Worm (Caenorhabditis elegans) whole organism, young adult: ENCODE results near the gene D1086.12.

ENCODE experiments used
- C17E4.6 ChIP-seq: fragments of 200-800 bp; sonication (Bioruptor generic); IDR thresholded peaks from 2 replicates; pipeline ENCODE4 v1.3.6; 2022; ENCODE audit warnings: missing genetic modification reagents, missing genetic modification characterization, missing compliant biosample characterization
- F52B5.7 ChIP-seq: sonication (generic microtip); optimal IDR thresholded peaks from 2 replicates; lab custom pipeline; 2016; ENCODE audit warnings: mild to moderate bottlenecking, missing genetic modification characterization, missing compliant biosample characterization
- ccch-3 ChIP-seq: fragments of 200-800 bp; sonication (Bioruptor generic); optimal IDR thresholded peaks from 2 replicates; lab custom pipeline; 2018; ENCODE audit warnings: mild to moderate bottlenecking, missing genetic modification characterization, missing compliant biosample characterization
- nfya-2 ChIP-seq: fragments of 200-800 bp; sonication (Bioruptor generic); IDR thresholded peaks from 2 replicates; pipeline ENCODE4 v1.3.6; 2022; ENCODE audit warnings: missing genetic modification reagents, missing genetic modification characterization, missing compliant biosample characterization
- sdz-38 ChIP-seq: sonication (generic microtip); optimal IDR thresholded peaks from 2 replicates; lab custom pipeline; 2016; ENCODE audit warnings: missing genotype, missing genetic modification characterization, missing compliant biosample characterization
- snpc-4 ChIP-seq, 5 experiments: fragments of 150-350 bp in 1 of 5; sonication (generic microtip) in 4 of 5; optimal IDR thresholded peaks; 2 replicates each; lab custom pipeline; 2014 to 2018; ENCODE audit warnings: missing genetic modification characterization in 5 of 5, missing biosample characterization in 3 of 5, antibody characterized with exemption in 2 of 5, mild to moderate bottlenecking in 2 of 5, missing compliant biosample characterization in 2 of 5, missing genotype in 2 of 5, moderate library complexity in 2 of 5, missing genetic modification reagents in 1 of 5
- somi-1 ChIP-seq: fragments of 200-800 bp; sonication (Bioruptor generic); optimal IDR thresholded peaks from 2 replicates; lab custom pipeline; 2018; ENCODE audit warnings: mild to moderate bottlenecking, missing genetic modification characterization, missing compliant biosample characterization
- unc-130 ChIP-seq: sonication (generic microtip); optimal IDR thresholded peaks from 2 replicates; lab custom pipeline; 2016; ENCODE audit warnings: missing genetic modification reagents, missing genetic modification characterization, missing compliant biosample characterization
- ztf-28 ChIP-seq: fragments of 200-800 bp; sonication (Bioruptor generic); IDR thresholded peaks from 2 replicates; pipeline ENCODE4 v1.3.6; 2022; ENCODE audit warnings: missing genetic modification reagents, missing genetic modification characterization, missing compliant biosample characterization

- TF ChIP-seq unc-130 (no peak), somi-1 (GFP tag; lab: Kevin White, UChicago) (no peak), sdz-38 (tag; lab: Kevin White, UChicago) (no peak), nfya-2 (no peak), C17E4.6 (GFP tag; lab: Robert Waterston, UW) (no peak), F52B5.7 (tag; lab: Kevin White, UChicago) (no peak), ccch-3 (GFP tag; lab: Kevin White, UChicago) (no peak), ztf-28 (no peak), snpc-4 (GFP tag; optimal IDR thresholded peaks at IDR 0.05; lab: Kevin White, UChicago) (no peak), snpc-4 (tag; optimal IDR thresholded peaks at IDR 0.05; lab: Kevin White, UChicago) (no peak)
These were observed 33.1 kb upstream of the D1086.12 start, which contains the start of gene D1086.17 for ce11 chrV:14067816-14068296.
